Worm (Caenorhabditis elegans) whole organism, L1 larva: ENCODE measurements around the gene F46B6.4.

Experiments
- dpl-1 ChIP-seq, 3 experiments: fragments of 150-350 bp in 2 of 3; sonication (generic microtip) in 1 of 3; optimal IDR thresholded peaks; 2 replicates each; lab custom pipeline; 2014 to 2017; ENCODE audit warnings: missing biosample characterization in 3 of 3, missing genetic modification characterization in 3 of 3, missing genetic modification reagents in 3 of 3
- dsc-1 ChIP-seq: sonication (generic microtip); optimal IDR thresholded peaks from 2 replicates; lab custom pipeline; 2016; ENCODE audit warnings: mild to moderate bottlenecking, missing genetic modification characterization, missing compliant biosample characterization
- hlh-17 ChIP-seq: fragments of 200-800 bp; sonication (Bioruptor generic); optimal IDR thresholded peaks from 2 replicates; lab custom pipeline; 2018; ENCODE audit warnings: missing genetic modification characterization, mild to moderate bottlenecking, missing compliant biosample characterization, moderate library complexity, borderline replicate concordance
- mep-1 ChIP-seq: fragments of 150-350 bp; optimal IDR thresholded peaks from 2 replicates; lab custom pipeline; 2014; ENCODE audit warnings: missing biosample characterization, missing genetic modification characterization
- nhr-11 ChIP-seq: fragments of 150-350 bp; optimal IDR thresholded peaks from 2 replicates; lab custom pipeline; 2014; ENCODE audit warnings: missing biosample characterization, missing genetic modification characterization
- snpc-4 ChIP-seq: fragments of 150-350 bp; optimal IDR thresholded peaks from 2 replicates; lab custom pipeline; 2014; ENCODE audit warnings: missing biosample characterization, missing genetic modification characterization
- tlp-1 ChIP-seq: fragments of 150-350 bp; optimal IDR thresholded peaks from 2 replicates; lab custom pipeline; 2014; ENCODE audit warnings: missing biosample characterization, missing genetic modification characterization
- unc-62 ChIP-seq: fragments of 150-350 bp; optimal IDR thresholded peaks from 2 replicates; lab custom pipeline; 2014; ENCODE audit warnings: missing biosample characterization, missing genetic modification reagents, missing genetic modification characterization

- TF ChIP-seq dpl-1 (GFP tag; optimal IDR thresholded peaks at IDR 0.05; lab: Kevin White, UChicago), result no peak
- TF ChIP-seq snpc-4 (tag; lab: Kevin White, UChicago), result no peak
- TF ChIP-seq dsc-1 (tag; lab: Kevin White, UChicago), result no peak
- TF ChIP-seq mep-1 (tag; lab: Kevin White, UChicago), result no peak
- TF ChIP-seq hlh-17 (GFP tag; lab: Kevin White, UChicago), result no peak
- TF ChIP-seq nhr-11, result no peak
- TF ChIP-seq tlp-1 (tag; lab: Kevin White, UChicago), result no peak
- no peak for TF ChIP-seq unc-62 (GFP tag; lab: Kevin White, UChicago)
Observed at ce11 chrV:9777645-9778044, 1.7 kb downstream of the F46B6.4 start, which contains the start of gene smg-4.
